Worm (Caenorhabditis elegans): Measurements from ENCODE around the gene snr-3.

DNA sequence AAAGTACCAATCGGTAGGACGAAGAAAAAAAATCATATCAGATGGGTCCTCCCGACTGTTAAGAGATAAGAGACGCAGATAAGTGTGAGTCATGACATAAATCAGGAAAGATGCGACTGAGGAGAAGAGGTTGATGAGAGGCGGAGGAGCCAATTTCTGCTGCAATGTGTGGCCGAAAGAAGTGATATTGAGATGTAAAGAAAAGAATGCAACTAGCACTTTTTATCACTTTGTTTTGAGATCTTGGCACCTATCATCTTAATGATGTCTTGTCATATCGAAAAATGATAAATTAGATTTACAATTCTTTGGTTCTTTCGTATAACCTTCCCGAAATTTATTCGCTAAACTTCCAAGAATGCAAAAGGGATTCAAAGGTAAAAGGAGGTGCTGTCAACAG, 7.5 kb downstream of the snr-3 start, which contains the start of gene del-10:
- no peak for TF ChIP-seq dmd-4 (tag; optimal IDR thresholded peaks at IDR 0.05)
- TF ChIP-seq mdl-1 (tag; optimal IDR thresholded peaks at IDR 0.05) = no peak
- TF ChIP-seq snpc-4 (tag; optimal IDR thresholded peaks at IDR 0.05) = no peak
- TF ChIP-seq nhr-237 (tag; optimal IDR thresholded peaks at IDR 0.05) = no peak
- no peak for TF ChIP-seq nhr-12 (tag; optimal IDR thresholded peaks at IDR 0.05)
- no peak for TF ChIP-seq alr-1 (tag; optimal IDR thresholded peaks at IDR 0.05)
- TF ChIP-seq unc-55 (GFP tag; optimal IDR thresholded peaks at IDR 0.05) = no peak
- TF ChIP-seq blmp-1 (tag; optimal IDR thresholded peaks at IDR 0.05; ENCODE audit: insufficient read depth) = no peak
- TF ChIP-seq unc-62 (GFP tag; optimal IDR thresholded peaks at IDR 0.05) = no peak
- no peak for TF ChIP-seq lin-39 (tag; optimal IDR thresholded peaks at IDR 0.05)
- TF ChIP-seq lin-11 (tag; optimal IDR thresholded peaks at IDR 0.05) = no peak
- no peak for TF ChIP-seq nhr-25 (tag; optimal IDR thresholded peaks at IDR 0.05)

Data from whole organism, L2 larva.